Worm (Caenorhabditis elegans) whole organism, dauer: ENCODE results near the gene fbxb-16.

Experiments
- unc-62 ChIP-seq: sonication (generic microtip); optimal IDR thresholded peaks from 2 replicates; lab custom pipeline; 2017; ENCODE audit warnings: missing biosample characterization, missing genetic modification reagents, missing genetic modification characterization

Gene fbxb-16

ce11 chrII:1621795-1622194, 29.9 kb downstream of the fbxb-16 start:
- no peak for TF ChIP-seq unc-62 (GFP tag; lab: Kevin White, UChicago)

DNA sequence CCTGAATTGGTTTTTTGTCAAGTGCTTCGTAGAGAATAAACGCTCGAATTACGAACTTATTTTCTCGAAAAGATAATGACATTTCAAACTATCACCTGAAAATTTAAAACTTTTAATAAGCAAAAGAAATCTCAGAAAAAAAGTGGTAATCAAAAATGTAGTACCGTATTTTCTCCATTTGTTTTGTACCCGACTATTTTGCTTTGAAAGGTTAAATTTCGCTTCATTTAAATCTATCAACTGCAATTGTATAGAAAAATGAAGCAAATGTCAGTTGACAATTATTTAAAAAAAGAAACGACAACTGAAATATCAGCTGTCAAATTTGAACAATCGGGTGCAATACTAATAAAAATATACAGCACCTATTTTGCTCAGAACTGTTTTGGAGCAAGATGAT, 30.5 kb downstream of the fbxb-16 start, which contains the start of gene fbxa-158:
TSS of gene fbxa-158 (minus strand) at position 101 of the 400 bp plus-strand sequence.
- TF ChIP-seq unc-62 (GFP tag; lab: Kevin White, UChicago): no peak

DNA sequence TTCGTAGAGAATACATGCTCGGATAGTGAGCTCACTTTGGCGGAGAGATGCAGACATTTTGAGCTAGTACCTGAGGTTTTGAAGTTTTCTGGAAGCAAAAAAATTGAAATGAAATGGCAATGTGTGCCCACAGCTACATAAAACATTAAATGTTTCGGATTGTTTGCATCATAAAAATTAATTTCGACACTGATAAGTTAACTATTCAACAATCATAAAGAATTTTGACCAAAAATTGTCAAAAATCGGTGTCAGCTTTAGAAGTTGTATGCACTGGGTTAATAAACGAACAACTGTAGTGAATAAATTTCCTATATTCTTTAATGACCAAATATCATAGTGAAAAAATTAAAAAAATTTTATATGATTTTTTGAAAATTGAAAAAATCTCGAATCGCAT, 32.8 kb downstream of the fbxb-16 start, which contains the start of gene fbxa-166:
TSS of gene fbxa-166 (minus strand) at position 101 of the 400 bp plus-strand sequence.
- TF ChIP-seq unc-62 (GFP tag; lab: Kevin White, UChicago): no peak

DNA sequence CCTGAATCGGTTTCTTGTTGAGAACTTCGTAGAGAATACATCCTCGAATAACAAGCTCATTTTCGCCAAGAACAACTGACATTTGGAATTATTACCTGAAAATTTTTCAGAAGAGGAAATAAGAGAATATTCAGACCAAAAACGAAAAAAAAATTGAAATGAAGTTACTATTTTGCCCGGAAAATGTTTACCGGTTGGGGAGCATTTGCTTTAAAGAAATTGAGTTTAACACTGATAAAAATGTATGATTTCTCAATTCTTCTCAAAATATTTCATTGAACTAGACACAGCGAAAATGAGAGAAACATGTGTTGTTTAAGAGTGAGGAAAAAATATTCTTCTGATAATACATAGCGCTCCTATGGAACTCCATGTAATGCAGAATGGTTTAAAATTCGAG, 35.3 kb downstream of the fbxb-16 start, which contains the start of gene fbxa-165:
TSS of gene fbxa-165 (minus strand) at position 101 of the 400 bp plus-strand sequence.
- no peak for TF ChIP-seq unc-62 (GFP tag; lab: Kevin White, UChicago)

DNA sequence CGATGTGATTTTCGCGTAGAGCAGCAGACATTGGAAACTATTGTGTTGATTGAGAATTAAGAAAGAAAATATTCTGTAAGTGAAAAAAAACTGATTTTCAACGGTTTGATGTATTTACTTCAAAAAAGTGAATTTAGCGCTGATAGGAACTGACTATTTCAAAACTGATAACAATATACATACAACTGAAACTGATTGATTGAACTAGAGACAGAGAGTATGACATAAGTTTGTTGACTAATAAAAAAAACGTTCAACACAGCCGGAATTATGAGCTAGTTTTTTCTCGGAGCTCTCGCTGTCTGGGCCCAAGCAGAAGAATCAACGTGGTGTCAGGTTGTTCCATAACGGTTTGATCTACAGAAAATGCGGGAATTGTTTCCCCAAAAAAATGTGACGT, 37.7 kb downstream of the fbxb-16 start, which contains the start of gene fbxa-164:
TSS of gene fbxa-164 (minus strand) at position 101 of the 400 bp plus-strand sequence.
- TF ChIP-seq unc-62 (GFP tag; lab: Kevin White, UChicago): no peak

DNA sequence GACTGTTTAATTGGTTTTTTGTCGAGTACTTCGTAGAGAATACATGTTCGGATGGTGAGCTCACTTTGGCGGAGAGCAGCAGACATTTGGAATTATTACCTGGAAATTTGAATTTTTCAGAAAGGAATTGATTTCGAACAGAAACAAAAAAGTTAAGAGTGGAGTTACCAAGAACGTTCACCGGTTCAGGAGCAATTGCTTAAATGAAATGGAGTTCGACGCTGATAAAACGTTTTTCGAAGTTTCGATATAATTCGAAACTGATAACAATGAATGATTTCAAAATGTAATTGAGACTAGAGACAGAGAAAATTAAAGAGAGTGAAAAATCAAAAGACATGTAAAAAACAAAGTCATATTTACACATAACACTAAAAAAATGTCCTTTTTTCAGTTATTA, 41.1 kb downstream of the fbxb-16 start, which contains the start of gene fbxa-163:
TSS of gene fbxa-163 (minus strand) at position 101 of the 400 bp plus-strand sequence.
- no peak for TF ChIP-seq unc-62 (GFP tag; lab: Kevin White, UChicago)

ce11 chrII:1608915-1609314, 42.8 kb downstream of the fbxb-16 start:
- no peak for TF ChIP-seq unc-62 (GFP tag; lab: Kevin White, UChicago)

- no peak for TF ChIP-seq unc-62 (GFP tag; lab: Kevin White, UChicago)
Observed at ce11 chrII:1607575-1607974, 44.1 kb downstream of the fbxb-16 start.

- TF ChIP-seq unc-62 (GFP tag; lab: Kevin White, UChicago): no peak
Observed at ce11 chrII:1606079-1606478, 45.6 kb downstream of the fbxb-16 start, which contains the start of gene bath-33. TSS of gene bath-33 (minus strand) at chrII:1606179.

DNA sequence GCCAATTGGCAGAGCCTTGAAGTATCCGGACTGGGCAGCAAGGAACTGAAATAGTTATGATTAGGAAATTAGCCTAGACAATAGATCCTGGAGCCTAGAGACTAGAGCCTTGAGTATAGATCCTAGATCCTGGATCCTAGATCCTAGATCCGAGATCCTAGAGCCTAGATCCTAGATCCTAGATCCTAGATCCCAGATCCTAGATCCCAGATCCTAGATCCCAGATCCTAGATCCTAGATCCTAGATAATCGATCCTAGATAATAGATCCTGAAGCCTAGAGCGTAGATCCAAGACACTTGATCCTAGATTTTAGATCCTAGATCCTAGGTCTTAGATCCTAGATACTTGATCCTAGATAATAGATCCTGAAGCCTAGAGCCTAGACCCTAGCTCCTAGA, 46.7 kb downstream of the fbxb-16 start:
- TF ChIP-seq unc-62 (GFP tag; lab: Kevin White, UChicago): no peak

DNA sequence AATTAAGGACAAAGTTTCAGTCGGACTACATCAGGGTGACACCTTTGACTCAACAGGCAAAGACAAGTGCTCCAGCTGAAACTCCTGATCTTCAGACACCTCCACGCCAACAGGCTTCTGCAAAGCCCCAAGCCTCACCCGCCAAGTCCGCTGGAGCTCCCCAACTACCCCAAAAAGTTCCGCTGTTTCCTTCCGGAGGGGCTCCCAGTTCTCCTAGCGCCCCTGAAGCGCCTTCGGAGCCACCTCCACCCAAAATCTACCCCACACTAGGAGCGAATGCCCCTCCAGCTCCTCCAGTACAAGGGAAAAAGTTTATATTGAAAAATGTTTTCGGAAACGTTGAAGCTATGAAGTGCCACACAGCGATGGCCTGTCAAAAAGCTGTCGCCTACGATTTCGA, 48.7 kb downstream of the fbxb-16 start:
- TF ChIP-seq unc-62 (GFP tag; lab: Kevin White, UChicago): no peak

ce11 chrII:1601507-1601906, 50.2 kb downstream of the fbxb-16 start, which contains the start of gene bath-47:
TSS of gene bath-47 (plus strand) at chrII:1601811.
- no peak for TF ChIP-seq unc-62 (GFP tag; lab: Kevin White, UChicago)

DNA sequence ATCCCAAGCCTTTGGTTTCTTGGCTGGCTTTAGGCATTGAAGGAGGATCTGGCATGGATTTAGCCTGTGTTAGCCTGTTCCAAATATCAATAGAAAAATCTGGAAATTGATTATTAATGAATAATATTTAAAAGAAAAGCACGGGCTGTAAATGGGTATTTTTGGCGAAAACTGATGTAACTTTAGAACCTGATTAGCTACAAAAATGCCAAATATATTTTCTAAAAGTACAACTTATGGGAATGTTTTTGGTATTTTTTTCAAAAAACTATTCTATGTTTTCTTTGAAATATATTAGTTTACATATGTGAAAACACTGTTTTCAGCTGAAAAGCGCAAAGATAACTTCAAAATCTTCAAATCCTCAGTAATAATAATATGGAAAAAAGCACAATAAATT, 51.0 kb downstream of the fbxb-16 start, which contains the start of gene bath-26:
TSS of gene bath-26 (minus strand) at position 101 of the 400 bp plus-strand sequence.
- TF ChIP-seq unc-62 (GFP tag; lab: Kevin White, UChicago): no peak
